Worm (Caenorhabditis elegans) whole organism, midembryonic: ENCODE results near the gene F41H10.3.

Source experiments
- T22C8.4 ChIP-seq: fragments of 200-800 bp; sonication (Bioruptor generic); IDR thresholded peaks from 2 replicates; pipeline ENCODE4 v1.3.6; 2022; ENCODE audit warnings: missing genetic modification characterization, missing compliant biosample characterization
- cog-1 ChIP-seq: sonication (generic microtip); optimal IDR thresholded peaks from 2 replicates; lab custom pipeline; 2016; ENCODE audit warnings: missing genetic modification characterization, missing compliant biosample characterization
- flt-1 ChIP-seq: fragments of 200-800 bp; sonication (Bioruptor generic); IDR thresholded peaks from 2 replicates; pipeline ENCODE4 v1.3.6; 2022; ENCODE audit warnings: missing genetic modification characterization, missing compliant biosample characterization
- klf-2 ChIP-seq: fragments of 200-800 bp; sonication (Bioruptor generic); conservative IDR thresholded peaks from 2 replicates; pipeline ENCODE4 v1.3.6; 2022; ENCODE audit warnings: missing genetic modification reagents, missing genetic modification characterization, missing compliant biosample characterization
- med-1 ChIP-seq: sonication (generic microtip); optimal IDR thresholded peaks from 2 replicates; lab custom pipeline; 2017; ENCODE audit warnings: missing genetic modification characterization, mild to moderate bottlenecking, missing compliant biosample characterization, antibody characterized with exemption, missing genetic modification reagents; ENCODE audit not compliant: insufficient read depth
- ref-1 ChIP-seq: fragments of 200-800 bp; sonication (Bioruptor generic); conservative IDR thresholded peaks from 2 replicates; pipeline ENCODE4 v1.3.6; 2022; ENCODE audit warnings: missing genetic modification reagents, missing genetic modification characterization, missing compliant biosample characterization
- tab-1 ChIP-seq: fragments of 200-800 bp; sonication (Bioruptor generic); IDR thresholded peaks from 2 replicates; pipeline ENCODE4 v1.3.6; 2022; ENCODE audit warnings: missing genetic modification characterization, missing compliant biosample characterization
- ztf-23 ChIP-seq: fragments of 200-800 bp; sonication (Bioruptor generic); IDR thresholded peaks from 2 replicates; pipeline ENCODE4 v1.3.6; 2022; ENCODE audit warnings: missing genetic modification reagents, missing genetic modification characterization, missing compliant biosample characterization
- ztf-29 ChIP-seq: fragments of 200-800 bp; sonication (Bioruptor generic); IDR thresholded peaks from 2 replicates; pipeline ENCODE4 v1.3.6; 2022; ENCODE audit warnings: missing genetic modification reagents, missing genetic modification characterization, missing compliant biosample characterization

F41H10.3 gene

DNA sequence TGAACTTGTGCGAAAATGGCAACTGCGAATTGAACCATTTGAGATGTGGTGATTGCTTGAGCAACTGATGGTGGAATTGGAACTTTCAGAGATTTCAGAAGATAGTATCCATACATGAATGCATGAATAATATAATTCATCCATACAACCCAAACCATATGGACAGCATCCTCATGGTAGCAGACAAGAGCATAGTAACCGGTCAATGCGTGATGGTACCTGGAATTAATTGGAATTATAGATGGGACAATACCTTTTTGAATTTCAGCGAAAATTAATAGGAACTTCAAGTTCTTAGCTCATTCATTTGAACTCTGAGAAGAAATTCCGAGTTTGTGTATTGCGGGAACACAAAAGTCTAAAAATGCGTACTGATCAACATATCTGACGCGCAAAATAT, 5.3 kb downstream of the F41H10.3 start:
- TF ChIP-seq med-1 = no peak
- no peak for TF ChIP-seq T22C8.4 (GFP tag; lab: Robert Waterston, UW)
- no peak for TF ChIP-seq ztf-23 (GFP tag; lab: Robert Waterston, UW)
- TF ChIP-seq ref-1 (GFP tag; lab: Robert Waterston, UW) = no peak
- no peak for TF ChIP-seq cog-1
- no peak for TF ChIP-seq tab-1 (GFP tag; lab: Robert Waterston, UW)
- no peak for TF ChIP-seq flt-1 (GFP tag; lab: Robert Waterston, UW)
- TF ChIP-seq klf-2 = no peak
- no peak for TF ChIP-seq ztf-29 (GFP tag; lab: Robert Waterston, UW)

DNA sequence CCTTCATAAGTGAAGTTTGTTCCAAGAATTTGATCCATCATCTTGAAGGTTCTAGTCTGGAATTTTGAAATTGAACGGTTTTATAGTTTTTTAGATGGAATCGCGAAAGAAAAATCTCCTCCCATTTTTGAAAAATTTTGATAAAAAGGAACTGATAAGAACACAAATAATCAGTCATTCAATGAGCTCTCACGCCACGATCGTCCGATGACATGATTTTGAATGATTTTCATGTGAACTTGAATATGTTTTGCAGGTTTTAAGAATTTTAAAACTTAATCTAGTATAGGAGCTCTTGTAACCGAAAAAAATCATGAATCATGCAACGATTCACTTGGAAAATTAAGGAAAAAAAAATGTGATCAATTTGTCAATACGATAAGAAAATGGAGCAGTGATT, 7.5 kb downstream of the F41H10.3 start, which contains the start of gene elo-5:
TSS of gene elo-5 (minus strand) at position 56 of the 400 bp plus-strand sequence.
- no peak for TF ChIP-seq ztf-29 (GFP tag; lab: Robert Waterston, UW)
- TF ChIP-seq T22C8.4 (GFP tag; lab: Robert Waterston, UW) = no peak
- TF ChIP-seq ztf-23 (GFP tag; lab: Robert Waterston, UW) = no peak
- no peak for TF ChIP-seq cog-1
- no peak for TF ChIP-seq med-1
- TF ChIP-seq klf-2 = no peak
- no peak for TF ChIP-seq ref-1 (GFP tag; lab: Robert Waterston, UW)
- TF ChIP-seq tab-1 (GFP tag; lab: Robert Waterston, UW) = no peak
- TF ChIP-seq flt-1 (GFP tag; lab: Robert Waterston, UW) = no peak

DNA sequence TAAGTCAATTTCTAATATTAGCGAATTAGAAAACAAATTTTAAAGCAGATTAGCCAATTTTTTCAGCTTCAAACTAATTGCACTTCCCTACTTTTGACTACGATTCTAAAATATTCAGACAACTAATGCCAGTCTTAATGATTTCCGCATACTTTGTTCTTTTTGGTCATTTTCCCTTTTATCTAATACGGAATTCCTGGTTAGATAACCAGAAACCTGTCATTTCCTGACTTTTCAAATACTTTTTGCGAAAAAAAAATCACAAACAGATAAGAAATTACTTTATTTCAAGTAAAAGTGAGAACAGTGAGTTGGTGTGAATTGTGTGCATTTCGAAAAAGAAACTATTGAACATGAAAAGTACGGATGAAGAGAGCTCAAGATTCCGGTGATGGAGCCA, 10.5 kb downstream of the F41H10.3 start:
- TF ChIP-seq klf-2 (no peak), tab-1 (GFP tag; lab: Robert Waterston, UW) (no peak), ztf-29 (GFP tag; lab: Robert Waterston, UW) (no peak), cog-1 (no peak), T22C8.4 (GFP tag; lab: Robert Waterston, UW) (no peak), flt-1 (GFP tag; lab: Robert Waterston, UW) (no peak), med-1 (no peak), ztf-23 (GFP tag; lab: Robert Waterston, UW) (no peak), ref-1 (GFP tag; lab: Robert Waterston, UW) (no peak)

DNA sequence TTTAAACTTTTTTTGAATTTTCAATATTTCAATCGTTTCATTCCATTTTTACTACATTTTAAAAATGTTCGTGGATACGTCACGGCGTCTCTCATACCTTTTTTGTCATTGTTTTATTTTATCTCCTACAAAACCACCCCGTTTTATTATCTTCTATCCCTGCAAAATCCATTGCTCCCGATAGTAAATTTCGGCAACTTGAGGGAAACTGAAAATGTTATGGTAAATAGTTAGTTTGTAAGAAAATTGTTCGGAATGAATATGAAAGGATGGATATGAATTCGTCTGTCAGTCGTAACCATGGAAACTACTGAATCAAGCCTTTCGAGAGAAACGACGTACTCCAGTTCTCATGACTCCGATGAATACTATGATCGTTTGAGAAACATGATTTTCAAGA, 11.7 kb downstream of the F41H10.3 start, which contains the start of gene F41H10.2:
TSS of gene F41H10.2 (plus strand) at position 301 of the 400 bp plus-strand sequence.
- TF ChIP-seq tab-1 (GFP tag; lab: Robert Waterston, UW) = no peak

DNA sequence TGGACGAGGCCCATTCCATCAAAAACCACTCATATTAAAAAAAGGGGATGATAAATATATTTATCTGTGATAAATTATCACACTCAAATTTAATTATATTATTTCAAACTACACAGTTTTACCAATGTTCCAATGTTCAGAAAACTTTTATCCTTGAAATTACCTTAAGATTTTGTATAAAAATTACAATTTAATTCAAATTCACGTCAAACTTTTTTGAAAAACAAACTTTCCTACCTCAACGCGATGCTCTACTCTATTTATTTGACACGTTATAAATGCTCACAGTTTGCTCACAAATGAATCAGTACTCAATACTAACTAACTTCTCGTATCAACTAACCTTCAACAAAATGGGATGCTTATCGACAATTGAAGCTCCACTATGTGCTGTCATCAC, 13.0 kb downstream of the F41H10.3 start, which contains the start of gene F41H10.1:
TSS of gene F41H10.1 (plus strand) at position 301 of the 400 bp plus-strand sequence.
- TF ChIP-seq cog-1 (no peak), tab-1 (GFP tag; lab: Robert Waterston, UW) (no peak), ztf-29 (GFP tag; lab: Robert Waterston, UW) (no peak), klf-2 (no peak), ref-1 (GFP tag; lab: Robert Waterston, UW) (no peak), med-1 (no peak), T22C8.4 (GFP tag; lab: Robert Waterston, UW) (no peak)

DNA sequence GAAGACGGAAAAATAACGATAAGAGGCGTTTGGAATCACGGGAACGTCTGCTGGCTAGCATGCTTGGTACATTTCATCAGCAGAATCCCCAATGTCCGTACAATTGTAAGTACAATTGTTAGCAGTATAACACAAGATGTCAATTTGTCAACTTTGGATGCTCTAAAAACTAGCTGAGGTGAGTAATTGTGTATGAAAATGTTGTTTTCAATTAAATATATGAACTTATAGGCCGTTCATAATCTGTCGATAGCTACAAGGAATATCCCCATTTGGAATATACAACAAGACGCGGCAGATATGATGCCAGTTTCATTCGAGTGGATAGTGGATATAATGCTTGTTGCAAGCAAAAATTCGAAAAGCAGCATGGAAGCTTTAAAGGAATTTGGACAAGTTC, 15.4 kb downstream of the F41H10.3 start, which contains the start of gene F41H10.12:
TSS of gene F41H10.12 (plus strand) at position 301 of the 400 bp plus-strand sequence.
- TF ChIP-seq ztf-29 (GFP tag; lab: Robert Waterston, UW) = no peak
- no peak for TF ChIP-seq cog-1
- TF ChIP-seq T22C8.4 (GFP tag; lab: Robert Waterston, UW) = no peak
- TF ChIP-seq ref-1 (GFP tag; lab: Robert Waterston, UW) = no peak
- no peak for TF ChIP-seq tab-1 (GFP tag; lab: Robert Waterston, UW)
- no peak for TF ChIP-seq flt-1 (GFP tag; lab: Robert Waterston, UW)
- no peak for TF ChIP-seq klf-2
- no peak for TF ChIP-seq ztf-23 (GFP tag; lab: Robert Waterston, UW)
- no peak for TF ChIP-seq med-1

DNA sequence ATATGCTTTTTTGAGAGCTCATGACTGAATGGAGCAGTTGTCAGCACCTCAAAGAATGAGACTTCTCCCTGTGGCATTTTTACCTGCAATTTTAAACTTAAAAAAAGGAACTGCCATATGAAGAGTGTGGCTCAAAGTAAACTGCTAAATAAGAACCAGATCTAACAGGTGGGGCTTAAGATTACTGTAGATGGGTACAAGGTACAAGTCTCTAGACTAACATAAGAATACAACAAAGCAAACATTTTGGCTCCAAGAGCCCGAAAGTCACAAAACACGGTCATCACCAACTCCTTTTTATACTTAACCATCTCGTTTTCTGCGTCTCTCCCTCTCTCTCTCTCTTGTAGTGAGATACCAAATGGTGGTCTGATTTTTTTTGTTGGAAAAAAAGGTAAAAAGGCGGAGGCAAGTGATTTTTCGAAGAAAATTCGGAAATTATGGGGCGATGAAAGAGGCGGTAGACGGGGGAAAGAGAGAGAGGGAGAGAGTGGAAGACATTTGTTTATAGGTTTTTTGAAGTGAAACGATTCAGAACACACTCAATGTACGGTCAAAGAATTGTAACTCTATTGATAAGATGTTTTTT, 19.0 kb downstream of the F41H10.3 start, which contains the start of gene elo-6:
TSS of gene elo-6 (minus strand) at position 83 of the 589 bp plus-strand sequence.
- TF ChIP-seq tab-1 (GFP tag; lab: Robert Waterston, UW) = no peak
- no peak for TF ChIP-seq T22C8.4 (GFP tag; lab: Robert Waterston, UW)
- no peak for TF ChIP-seq cog-1
- no peak for TF ChIP-seq ref-1 (GFP tag; lab: Robert Waterston, UW)
- no peak for TF ChIP-seq med-1
- TF ChIP-seq ztf-23 (GFP tag; lab: Robert Waterston, UW) = no peak
- TF ChIP-seq ztf-29 (GFP tag; lab: Robert Waterston, UW) = no peak
- TF ChIP-seq flt-1 (GFP tag; lab: Robert Waterston, UW) = no peak
- no peak for TF ChIP-seq klf-2

DNA sequence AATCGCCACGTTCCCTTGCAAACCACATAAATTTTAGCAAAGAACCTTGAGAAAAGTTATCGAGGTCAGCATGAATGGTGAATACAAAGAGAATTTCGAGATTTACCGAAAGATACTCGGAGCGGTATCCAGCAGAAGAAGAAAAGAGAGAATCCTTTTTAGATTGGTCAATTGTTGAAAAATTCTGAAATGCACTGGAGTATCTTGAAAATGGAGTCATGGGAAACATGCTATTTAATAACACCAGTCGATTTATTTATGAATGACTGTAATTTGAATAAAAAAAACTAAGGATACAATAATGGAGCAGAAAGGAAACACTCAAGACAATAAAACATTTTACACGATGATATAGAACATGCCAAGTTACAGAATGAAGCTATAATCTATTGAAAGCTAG, 20.4 kb downstream of the F41H10.3 start:
- TF ChIP-seq tab-1 (GFP tag; lab: Robert Waterston, UW) (no peak), klf-2 (no peak), flt-1 (GFP tag; lab: Robert Waterston, UW) (no peak), ref-1 (GFP tag; lab: Robert Waterston, UW) (no peak), T22C8.4 (GFP tag; lab: Robert Waterston, UW) (no peak), ztf-29 (GFP tag; lab: Robert Waterston, UW) (no peak)

DNA sequence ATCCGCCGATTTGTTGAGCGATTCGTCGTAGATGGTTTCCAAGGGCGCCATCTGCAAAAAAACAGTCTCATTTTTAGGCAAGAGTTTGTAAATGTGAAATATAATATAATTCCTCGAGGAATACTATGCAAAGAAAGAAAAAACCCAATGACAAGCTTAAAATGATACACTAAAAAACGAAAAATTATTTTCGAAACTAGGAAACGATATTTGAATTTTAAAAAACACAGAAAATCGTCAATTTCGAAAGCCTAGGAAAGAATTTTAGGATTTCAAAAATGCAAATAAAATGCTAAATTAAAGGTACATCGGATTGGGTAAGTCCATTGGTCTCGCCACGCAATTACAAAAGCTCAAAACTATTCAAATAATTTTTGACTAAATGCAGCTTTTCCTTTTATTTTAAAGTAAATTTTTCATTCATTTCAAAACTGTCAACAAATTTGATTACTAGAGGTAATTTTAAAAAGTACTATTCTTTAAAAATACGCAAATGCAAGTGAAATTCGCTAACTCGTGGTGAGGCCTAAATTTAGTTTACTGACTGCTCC, 22.0 kb downstream of the F41H10.3 start, which contains the start of the genes htp-1 and ZK616.5:
TSS of gene htp-1 (minus strand) at position 51 of the 551 bp plus-strand sequence.
TSS of gene ZK616.5 (plus strand) at position 423 of the 551 bp plus-strand sequence.
- TF ChIP-seq flt-1 (GFP tag; lab: Robert Waterston, UW) = no peak
- TF ChIP-seq T22C8.4 (GFP tag; lab: Robert Waterston, UW) = no peak
- TF ChIP-seq klf-2 = no peak
- TF ChIP-seq ref-1 (GFP tag; lab: Robert Waterston, UW) = no peak
- TF ChIP-seq cog-1 = no peak
- TF ChIP-seq ztf-23 (GFP tag; lab: Robert Waterston, UW) = no peak
- TF ChIP-seq ztf-29 (GFP tag; lab: Robert Waterston, UW) = no peak
- TF ChIP-seq med-1 = no peak
- TF ChIP-seq tab-1 (GFP tag; lab: Robert Waterston, UW) = no peak
